Fruit fly (Drosophila melanogaster) S2 (cell line): ENCODE measurements around the gene ftz-f1.

ENCODE experiments used
- CG8478 ChIP-seq: fragments of >200 bp; optimal IDR thresholded peaks from 2 replicates; lab custom pipeline; 2018
- CTCF ChIP-seq, 2 experiments: fragments of >200 bp; optimal IDR thresholded peaks; 2 replicates each; lab custom pipeline; 2018

The ftz-f1 gene

dm6 chr3L:18812141-18812736 is 11.1 kb upstream of the ftz-f1 start:
- TF ChIP-seq CTCF (optimal IDR thresholded peaks at IDR 0.05; lab: Kevin White, UChicago) (no peak), CG8478 (lab: Kevin White, UChicago) (no peak)

dm6 chr3L:18810469-18810868 is 9.4 kb upstream of the ftz-f1 start:
- TF ChIP-seq CTCF (optimal IDR thresholded peaks at IDR 0.05; lab: Kevin White, UChicago) (no peak), CG8478 (lab: Kevin White, UChicago) (no peak)

- no peak for TF ChIP-seq CG8478 (lab: Kevin White, UChicago)
- no peak for TF ChIP-seq CTCF (optimal IDR thresholded peaks at IDR 0.05; lab: Kevin White, UChicago)
These were observed 8.0 kb upstream of the ftz-f1 start for dm6 chr3L:18809067-18809466.

- TF ChIP-seq CTCF (optimal IDR thresholded peaks at IDR 0.05; lab: Kevin White, UChicago): no peak
- no peak for TF ChIP-seq CG8478 (lab: Kevin White, UChicago)
These were observed 838 bp downstream of the ftz-f1 start for dm6 chr3L:18800100-18800841.

- TF ChIP-seq CTCF (optimal IDR thresholded peaks at IDR 0.05; lab: Kevin White, UChicago): no peak
- TF ChIP-seq CG8478 (lab: Kevin White, UChicago): no peak
These were observed 1.5 kb downstream of the ftz-f1 start for dm6 chr3L:18799508-18800062.

- TF ChIP-seq CG8478 (lab: Kevin White, UChicago): no peak
These were observed 4.7 kb downstream of the ftz-f1 start for dm6 chr3L:18796376-18796775.

dm6 chr3L:18795056-18795841 is 5.9 kb downstream of the ftz-f1 start:
- TF ChIP-seq CG8478 (lab: Kevin White, UChicago) (no peak), CTCF (optimal IDR thresholded peaks at IDR 0.05; lab: Kevin White, UChicago) (no peak)

- TF ChIP-seq CG8478 (lab: Kevin White, UChicago) (no peak), CTCF (optimal IDR thresholded peaks at IDR 0.05; lab: Kevin White, UChicago) (no peak)
These were observed 8.3 kb downstream of the ftz-f1 start for dm6 chr3L:18792834-18793233.

dm6 chr3L:18792009-18792339 is 9.1 kb downstream of the ftz-f1 start:
- TF ChIP-seq CTCF (optimal IDR thresholded peaks at IDR 0.05; lab: Kevin White, UChicago) (no peak), CG8478 (lab: Kevin White, UChicago) (no peak)

- TF ChIP-seq CG8478 (lab: Kevin White, UChicago) (no peak), CTCF (optimal IDR thresholded peaks at IDR 0.05; lab: Kevin White, UChicago) (no peak)
These were observed 9.7 kb downstream of the ftz-f1 start for dm6 chr3L:18791232-18792008.

dm6 chr3L:18790630-18791167 is 10.4 kb downstream of the ftz-f1 start:
- TF ChIP-seq CTCF (optimal IDR thresholded peaks at IDR 0.05; lab: Kevin White, UChicago): no peak
- no peak for TF ChIP-seq CG8478 (lab: Kevin White, UChicago)

- TF ChIP-seq CG8478 (lab: Kevin White, UChicago) (no peak), CTCF (optimal IDR thresholded peaks at IDR 0.05; lab: Kevin White, UChicago) (no peak)
These were observed 11.7 kb downstream of the ftz-f1 start for dm6 chr3L:18789203-18790018.

dm6 chr3L:18787882-18788281 is 13.2 kb downstream of the ftz-f1 start:
- no peak for TF ChIP-seq CTCF (optimal IDR thresholded peaks at IDR 0.05; lab: Kevin White, UChicago)
